Fruit fly (Drosophila melanogaster): ENCODE measurements around the gene CG6276.

The CG6276 gene

dm6 chr3R:15356645-15357431 lies 37.0 kb upstream of the CG6276 start, which contains the start of the genes Atg4b and Hibch (continued):
- TF ChIP-seq dysf (GFP tag; IDR thresholded peaks at IDR 0.05) (peak; percentile 85), CG12744 (GFP tag; optimal IDR thresholded peaks at IDR 0.05) (no peak), Lhr (GFP tag; optimal IDR thresholded peaks at IDR 0.05) (peak; percentile 43), mam (GFP tag; optimal IDR thresholded peaks at IDR 0.05) (peak; percentile 46), CG14014 (GFP tag; IDR thresholded peaks at IDR 0.05) (peak; percentile 69), CG17568 (GFP tag; optimal IDR thresholded peaks at IDR 0.05) (no peak), ase (GFP tag; IDR thresholded peaks at IDR 0.05) (peak; percentile 66; the same call in 2 of the 3 replicates), Jarid2 (GFP tag; optimal IDR thresholded peaks at IDR 0.05) (no peak), CG4854 (GFP tag; optimal IDR thresholded peaks at IDR 0.05) (peak; percentile 16), NC2α (GFP tag; optimal IDR thresholded peaks at IDR 0.05) (no peak), CG6689 (GFP tag; IDR thresholded peaks at IDR 0.05) (peak; percentile 94), CkIIα-i1 (GFP tag; IDR thresholded peaks at IDR 0.05) (no peak), Hr3 (GFP tag; optimal IDR thresholded peaks at IDR 0.05) (peak; percentile 84), unc-4 (GFP tag; IDR thresholded peaks at IDR 0.05; ENCODE audit: partially characterized antibody) (no peak), tio (GFP tag; optimal IDR thresholded peaks at IDR 0.05) (no peak), CHES-1-like (GFP tag; optimal IDR thresholded peaks at IDR 0.05) (peak; percentile 5), chm (GFP tag; IDR thresholded peaks at IDR 0.05) (0 out of 2 replicates have a peak, but pooled peaks have one; percentile 42), Dbx (GFP tag; IDR thresholded peaks at IDR 0.05) (peak; percentile 81), Sry-δ (GFP tag; optimal IDR thresholded peaks at IDR 0.05) (peak; percentile 8), Ssrp (tag; optimal IDR thresholded peaks at IDR 0.05) (peak; percentile 85), CG3065 (GFP tag; optimal IDR thresholded peaks at IDR 0.05) (peak; percentile 53), HLH54F (GFP tag; optimal IDR thresholded peaks at IDR 0.05) (peak; percentile 40), Opbp (GFP tag; IDR thresholded peaks at IDR 0.05; ENCODE audit: partially characterized antibody) (no peak), CG18599 (GFP tag; optimal IDR thresholded peaks at IDR 0.05) (peak; percentile 91), Tbp (GFP tag; optimal IDR thresholded peaks at IDR 0.05) (no peak), CG4424 (GFP tag; optimal IDR thresholded peaks at IDR 0.05) (peak; percentile 83), pnt (GFP tag; optimal IDR thresholded peaks at IDR 0.05) (peak; percentile 41), Hr39 (optimal IDR thresholded peaks at IDR 0.05) (no peak), Doc3 (GFP tag; IDR thresholded peaks at IDR 0.05; ENCODE audit: partially characterized antibody) (no peak), CG9817 (tag; optimal IDR thresholded peaks at IDR 0.05) (peak; percentile 90), CG3163 (GFP tag; optimal IDR thresholded peaks at IDR 0.05) (no peak), NC2β (GFP tag; optimal IDR thresholded peaks at IDR 0.05) (no peak), twi (tag; optimal IDR thresholded peaks at IDR 0.05) (peak; percentile 86), ind (GFP tag; optimal IDR thresholded peaks at IDR 0.05) (peak; percentile 87), scrt (GFP tag; optimal IDR thresholded peaks at IDR 0.05) (peak; percentile 78), pros (GFP tag; optimal IDR thresholded peaks at IDR 0.05) (no peak), CG5245 (GFP tag; optimal IDR thresholded peaks at IDR 0.05) (peak; percentile 70), nmo (GFP tag; optimal IDR thresholded peaks at IDR 0.05) (peak; percentile 79), Nf-YA (GFP tag; IDR thresholded peaks at IDR 0.05) (no peak), Awh (GFP tag; IDR thresholded peaks at IDR 0.05) (0 out of 2 replicates have a peak, but pooled peaks have one; percentile 47), ap (GFP tag; IDR thresholded peaks at IDR 0.05) (peak; percentile 53; the same call in 1 of the 2 replicates), Ada2b (GFP tag; IDR thresholded peaks at IDR 0.05) (peak; percentile 79), CG10209 (GFP tag; optimal IDR thresholded peaks at IDR 0.05) (peak; percentile 85), Gsc (GFP tag; IDR thresholded peaks at IDR 0.05) (0 out of 2 replicates have a peak, but pooled peaks have one; percentile 41), B-H2 (GFP tag; optimal IDR thresholded peaks at IDR 0.05) (peak; percentile 88), gro (GFP tag; optimal IDR thresholded peaks at IDR 0.05) (no peak), ro (GFP tag; IDR thresholded peaks at IDR 0.05) (peak; percentile 20; the same call in 1 of the 2 replicates), CG3847 (GFP tag; IDR thresholded peaks at IDR 0.05) (peak; percentile 92), CG4707 (GFP tag; optimal IDR thresholded peaks at IDR 0.05) (no peak), Myb (GFP tag; optimal IDR thresholded peaks at IDR 0.05) (peak; percentile 15)

Measured in whole organism, embryonic.